Worm (Caenorhabditis elegans): ENCODE data around the gene W08E12.7.

Gene W08E12.7

ce11 chrIV:3294553-3295185 lies at the start of gene W08E12.7 (continued):
- peak; percentile 62; the same call in 1 of the 2 replicates for TF ChIP-seq aptf-2 (GFP tag; conservative IDR thresholded peaks at IDR 0.05)
- TF ChIP-seq B0261.1 (tag; optimal IDR thresholded peaks at IDR 0.05): peak; percentile 18
- TF ChIP-seq T26A5.8 (tag; optimal IDR thresholded peaks at IDR 0.05): no peak
- peak; percentile 89 for TF ChIP-seq ceh-27 (GFP tag; optimal IDR thresholded peaks at IDR 0.05)
- peak; percentile 87 for TF ChIP-seq madf-8 (GFP tag; conservative IDR thresholded peaks at IDR 0.05)
- peak; percentile 91 for TF ChIP-seq snpc-3.4 (tag; optimal IDR thresholded peaks at IDR 0.05)
- peak; percentile 91 for TF ChIP-seq unc-130 (GFP tag; optimal IDR thresholded peaks at IDR 0.05)
- TF ChIP-seq madf-10 (tag; optimal IDR thresholded peaks at IDR 0.05): peak; percentile 76
- peak; percentile 52 for TF ChIP-seq nhr-90 (tag; optimal IDR thresholded peaks at IDR 0.05)
- TF ChIP-seq die-1 (tag; optimal IDR thresholded peaks at IDR 0.05): peak; percentile 45
- TF ChIP-seq D2030.7 (GFP tag; IDR thresholded peaks at IDR 0.05): peak; percentile 94
- peak; percentile 89 for TF ChIP-seq lir-1 (GFP tag; conservative IDR thresholded peaks at IDR 0.05)
- TF ChIP-seq lsy-27 (tag; optimal IDR thresholded peaks at IDR 0.05; ENCODE audit: borderline replicate concordance, insufficient read depth): no peak
- TF ChIP-seq ccch-3 (GFP tag; optimal IDR thresholded peaks at IDR 0.05): no peak
- TF ChIP-seq ceh-91 (GFP tag; IDR thresholded peaks at IDR 0.05): peak; percentile 95
- TF ChIP-seq madf-6 (GFP tag; IDR thresholded peaks at IDR 0.05): peak; percentile 94
- peak; percentile 20 for TF ChIP-seq T07F8.4 (tag; optimal IDR thresholded peaks at IDR 0.05)
- peak; percentile 12 for TF ChIP-seq somi-1 (GFP tag; optimal IDR thresholded peaks at IDR 0.05)
- TF ChIP-seq tbx-9 (tag; optimal IDR thresholded peaks at IDR 0.05; ENCODE audit: borderline replicate concordance): no peak
- TF ChIP-seq nhr-80 (tag; optimal IDR thresholded peaks at IDR 0.05): peak; percentile 91
- no peak for TF ChIP-seq bed-1 (GFP tag; IDR thresholded peaks at IDR 0.05)
- TF ChIP-seq F52B5.7 (tag; optimal IDR thresholded peaks at IDR 0.05): no peak
- TF ChIP-seq ceh-40 (GFP tag; IDR thresholded peaks at IDR 0.05): no peak
- peak; percentile 88; the same call in 1 of the 2 replicates for TF ChIP-seq let-526 (GFP tag; IDR thresholded peaks at IDR 0.05)
- peak; percentile 81; the same call in 1 of the 2 replicates for TF ChIP-seq Y53G8AR.9 (GFP tag; conservative IDR thresholded peaks at IDR 0.05)
- peak; percentile 60 to 70 for TF ChIP-seq let-607 (tag; optimal IDR thresholded peaks at IDR 0.05)
- peak; percentile 36 to 93 (median 36) for TF ChIP-seq lin-35 (GFP tag; optimal IDR thresholded peaks at IDR 0.05)
- peak; percentile 85 for TF ChIP-seq ztf-28 (GFP tag; IDR thresholded peaks at IDR 0.05)
- no peak for TF ChIP-seq ceh-79 (tag; optimal IDR thresholded peaks at IDR 0.05)
- no peak for TF ChIP-seq ztf-22 (GFP tag; optimal IDR thresholded peaks at IDR 0.05)
- peak; percentile 44; the same call in 1 of the 2 replicates for TF ChIP-seq lin-26 (GFP tag; IDR thresholded peaks at IDR 0.05)
- TF ChIP-seq ama-1 (optimal IDR thresholded peaks at IDR 0.05): no peak
- peak in 1 of 2 experiments; percentile 43 for TF ChIP-seq ama-1 (GFP tag; optimal IDR thresholded peaks at IDR 0.05)
- peak; percentile 90 for TF ChIP-seq madf-3 (GFP tag; IDR thresholded peaks at IDR 0.05)
- 0 out of 2 replicates have a peak, but pooled peaks have one; percentile 38 for TF ChIP-seq attf-6 (GFP tag; IDR thresholded peaks at IDR 0.05)
- TF ChIP-seq ets-4 (GFP tag; optimal IDR thresholded peaks at IDR 0.05): no peak
- peak; percentile 95 for TF ChIP-seq F23B12.7 (tag; optimal IDR thresholded peaks at IDR 0.05; ENCODE audit: insufficient read depth)
- peak; percentile 91 for TF ChIP-seq pbrm-1 (GFP tag; IDR thresholded peaks at IDR 0.05)
- TF ChIP-seq nfya-1 (tag; optimal IDR thresholded peaks at IDR 0.05; ENCODE audit: borderline replicate concordance, insufficient read depth): no peak
- TF ChIP-seq mcd-1 (GFP tag; IDR thresholded peaks at IDR 0.05): peak; percentile 98
- no peak for TF ChIP-seq chd-7 (tag; optimal IDR thresholded peaks at IDR 0.05)
- no peak for TF ChIP-seq unc-62 (GFP tag; optimal IDR thresholded peaks at IDR 0.05)
- peak; percentile 74 for TF ChIP-seq attf-3 (GFP tag; conservative IDR thresholded peaks at IDR 0.05)
- peak; percentile 92 for TF ChIP-seq lsl-1 (GFP tag; optimal IDR thresholded peaks at IDR 0.05)
- peak; percentile 95 for TF ChIP-seq ceh-100 (GFP tag; IDR thresholded peaks at IDR 0.05)
- TF ChIP-seq ztf-6 (GFP tag; IDR thresholded peaks at IDR 0.05): peak; percentile 67; the same call in 1 of the 2 replicates
- no peak for TF ChIP-seq rpc-1 (optimal IDR thresholded peaks at IDR 0.05)
- TF ChIP-seq rpc-1 (tag; optimal IDR thresholded peaks at IDR 0.05): no peak

All from whole organism, young adult.